Worm (Caenorhabditis elegans) whole organism, young adult: ENCODE data around the gene btb-16.

Experiments used
- C17E4.6 ChIP-seq: fragments of 200-800 bp; sonication (Bioruptor generic); IDR thresholded peaks from 2 replicates; pipeline ENCODE4 v1.3.6; 2022; ENCODE audit warnings: missing genetic modification reagents, missing genetic modification characterization, missing compliant biosample characterization
- K11D2.4 ChIP-seq: fragments of 200-800 bp; sonication (Bioruptor generic); IDR thresholded peaks from 2 replicates; pipeline ENCODE4 v1.3.6; 2022; ENCODE audit warnings: missing genetic modification reagents, missing genetic modification characterization, missing compliant biosample characterization
- Y79H2A.3 ChIP-seq: fragments of 200-800 bp; sonication (Bioruptor generic); conservative IDR thresholded peaks from 2 replicates; pipeline ENCODE4 v1.3.6; 2022; ENCODE audit warnings: missing genetic modification reagents, missing genetic modification characterization, missing compliant biosample characterization
- ama-1 ChIP-seq, 3 experiments: fragments of 150-350 bp in 1 of 3; sonication (generic microtip) in 2 of 3; optimal IDR thresholded peaks; 2 replicates each; lab custom pipeline; 2014 to 2018; ENCODE audit warnings: missing biosample characterization in 2 of 3, missing genetic modification characterization in 2 of 3, missing genetic modification reagents in 2 of 3
- dpl-1 ChIP-seq: fragments of 150-350 bp; optimal IDR thresholded peaks from 2 replicates; lab custom pipeline; 2014; ENCODE audit warnings: missing biosample characterization, missing genetic modification reagents, missing genetic modification characterization
- ekl-4 ChIP-seq: fragments of 200-800 bp; sonication (Bioruptor generic); IDR thresholded peaks from 2 replicates; pipeline ENCODE4 v1.3.6; 2022; ENCODE audit warnings: missing genetic modification reagents, missing genetic modification characterization, missing compliant biosample characterization
- lin-40 ChIP-seq: sonication (generic microtip); optimal IDR thresholded peaks from 2 replicates; lab custom pipeline; 2016; ENCODE audit warnings: missing genetic modification characterization, mild to moderate bottlenecking, missing compliant biosample characterization, missing genotype, missing genetic modification reagents
- tbx-9 ChIP-seq: sonication (generic microtip); optimal IDR thresholded peaks from 2 replicates; lab custom pipeline; 2016; ENCODE audit warnings: borderline replicate concordance, missing genetic modification characterization, inconsistent platforms, missing compliant biosample characterization
- unc-62 ChIP-seq: fragments of 150-350 bp; optimal IDR thresholded peaks from 2 replicates; lab custom pipeline; 2014; ENCODE audit warnings: missing biosample characterization, missing genetic modification reagents, missing genetic modification characterization

- TF ChIP-seq tbx-9 (no peak), C17E4.6 (GFP tag; lab: Robert Waterston, UW) (no peak), K11D2.4 (GFP tag; lab: Robert Waterston, UW) (no peak), Y79H2A.3 (GFP tag; lab: Robert Waterston, UW) (no peak), lin-40 (tag; lab: Kevin White, UChicago) (no peak), unc-62 (GFP tag; lab: Kevin White, UChicago) (no peak), ekl-4 (GFP tag; lab: Robert Waterston, UW) (no peak), dpl-1 (GFP tag; lab: Kevin White, UChicago) (no peak), ama-1 (optimal IDR thresholded peaks at IDR 0.05; lab: Kevin White, UChicago) (no peak), ama-1 (GFP tag; optimal IDR thresholded peaks at IDR 0.05; lab: Kevin White, UChicago) (no peak)
These were observed 46.5 kb upstream of the btb-16 start for ce11 chrII:3250195-3250594.
